Worm (Caenorhabditis elegans) whole organism, dauer: ENCODE data around the gene ZK666.11.

Experiments used
- unc-62 ChIP-seq: sonication (generic microtip); optimal IDR thresholded peaks from 2 replicates; lab custom pipeline; 2017; ENCODE audit warnings: missing biosample characterization, missing genetic modification reagents, missing genetic modification characterization

Gene ZK666.11

DNA sequence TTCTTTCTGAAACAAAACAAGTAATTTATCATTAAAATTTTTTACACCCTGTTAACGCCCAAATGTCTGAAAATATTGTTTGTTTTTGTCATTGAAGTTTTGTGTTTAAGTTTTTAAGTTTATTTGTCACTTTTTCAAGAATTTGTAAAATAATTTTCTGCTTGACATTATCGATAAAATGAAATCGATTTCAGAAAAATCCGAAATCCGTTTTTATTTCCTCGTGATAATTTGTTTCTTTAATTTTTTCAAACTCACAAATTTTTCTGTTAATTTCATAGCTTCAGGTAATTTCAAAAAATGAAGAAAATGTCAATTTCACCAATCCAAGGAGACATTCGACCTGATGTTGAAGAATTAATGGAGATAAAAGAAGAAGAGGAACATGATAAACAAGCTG lies 13.6 kb downstream of the ZK666.11 start, which contains the start of gene ZK666.12:
Gene ZK666.12 (plus strand): TSS at position 301 of the 400 bp plus-strand sequence.
- no peak for TF ChIP-seq unc-62

DNA sequence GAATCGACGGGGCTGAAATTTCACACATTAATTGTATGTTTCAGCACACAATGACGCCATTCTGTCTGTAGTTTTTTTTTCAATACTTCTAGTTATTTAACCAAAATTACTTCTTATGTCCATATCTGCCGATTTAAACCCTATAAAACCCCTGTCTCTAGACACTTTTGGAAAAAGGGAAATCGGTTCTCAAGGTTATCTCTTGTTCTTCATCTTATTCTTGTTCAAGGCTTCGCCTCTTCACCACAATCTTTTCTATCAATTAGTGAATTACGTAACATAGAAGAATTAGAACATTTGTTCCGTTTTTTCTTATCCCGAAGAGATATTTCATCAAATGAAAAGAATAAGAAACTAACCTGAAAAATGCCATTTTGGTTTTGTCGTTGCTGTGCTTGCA lies 18.4 kb downstream of the ZK666.11 start:
- TF ChIP-seq unc-62 = no peak

DNA sequence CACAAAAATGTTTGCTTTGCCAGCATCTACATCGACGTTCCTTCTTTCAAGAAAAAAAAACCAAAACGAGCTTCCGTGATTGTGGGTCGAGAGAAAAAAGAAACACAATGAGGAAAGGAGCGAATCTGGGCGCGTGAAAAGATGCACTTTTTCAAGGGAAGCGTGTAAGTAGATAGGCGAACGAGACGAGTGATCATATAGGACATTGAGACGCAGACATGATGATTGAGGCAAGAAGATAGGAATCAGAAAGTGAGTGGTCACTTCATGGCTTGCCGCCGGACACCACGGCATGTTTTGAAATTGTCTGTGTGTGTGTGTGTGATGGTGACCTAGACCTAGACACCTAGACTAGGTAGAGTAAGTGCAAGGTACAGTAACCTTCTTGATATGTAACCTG lies 19.3 kb downstream of the ZK666.11 start:
- no peak for TF ChIP-seq unc-62

DNA sequence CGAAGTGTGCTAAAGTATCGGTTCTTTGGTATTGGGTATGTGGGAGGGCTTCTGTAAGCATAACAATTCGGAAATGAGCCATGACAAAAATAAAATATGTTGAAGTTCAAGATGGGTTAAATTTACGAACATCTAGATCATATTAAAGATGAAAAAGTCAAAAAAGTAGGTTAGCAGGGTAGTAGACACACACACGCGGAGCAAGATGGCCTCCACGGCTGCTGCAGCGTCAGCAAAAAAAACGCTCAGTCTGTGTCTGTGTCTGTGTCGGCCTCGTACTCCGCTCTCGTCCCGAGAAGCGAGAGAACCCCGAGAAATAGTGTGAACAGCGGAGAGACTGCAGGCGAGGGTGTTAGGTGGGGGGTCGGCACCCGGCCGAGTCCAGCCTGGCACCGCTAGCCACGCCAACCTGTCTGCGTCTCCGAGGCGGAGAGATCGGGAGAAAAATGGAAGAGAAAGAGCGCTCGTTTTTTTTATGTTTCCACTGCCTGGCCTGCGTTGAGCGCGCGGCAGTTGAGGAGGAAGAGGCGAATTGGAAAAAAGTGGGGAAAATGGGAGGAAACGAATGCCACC lies 20.3 kb downstream of the ZK666.11 start, which contains the start of gene myrf-1:
Gene myrf-1 (minus strand): TSS at position 51 of the 573 bp plus-strand sequence.
- TF ChIP-seq unc-62 = no peak

DNA sequence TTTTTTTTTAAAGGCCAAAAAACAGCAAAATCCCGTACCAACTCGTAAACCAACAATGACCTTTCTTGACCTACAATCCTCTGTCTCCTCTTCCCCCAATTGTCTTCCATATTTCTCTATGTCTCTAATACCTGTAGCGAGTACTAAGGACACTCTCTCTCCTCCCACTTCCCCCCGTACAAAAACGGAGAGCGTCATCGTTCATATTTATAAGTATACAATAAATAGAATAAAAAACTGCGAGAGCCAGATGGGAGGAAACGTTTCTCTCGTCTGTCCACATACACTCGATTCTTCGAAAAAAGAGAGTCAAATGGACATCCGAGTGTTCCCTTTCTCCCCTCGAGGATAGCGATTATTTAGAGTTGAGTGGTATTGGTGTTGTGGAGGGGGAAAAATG lies 22.4 kb downstream of the ZK666.11 start:
- no peak for TF ChIP-seq unc-62

DNA sequence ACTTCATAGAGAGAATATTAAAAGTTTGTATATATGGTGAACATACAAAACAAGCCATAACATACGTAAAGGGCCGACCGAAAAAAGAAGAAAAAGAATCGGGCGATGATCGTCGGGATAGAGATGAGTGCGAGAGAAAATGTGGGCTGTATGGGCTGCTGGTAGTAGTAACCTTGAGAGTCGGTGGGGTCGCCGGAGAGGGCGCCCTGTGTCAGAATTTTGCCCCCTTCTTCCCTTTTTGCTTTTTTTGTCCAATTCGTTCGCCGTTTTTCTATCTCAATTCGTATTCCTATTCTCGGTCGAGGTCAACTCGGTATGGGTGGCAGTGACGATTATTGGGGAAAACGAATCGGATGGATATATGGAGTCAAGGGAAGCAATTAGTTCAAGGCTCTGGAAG lies 23.6 kb downstream of the ZK666.11 start:
- TF ChIP-seq unc-62 = no peak

DNA sequence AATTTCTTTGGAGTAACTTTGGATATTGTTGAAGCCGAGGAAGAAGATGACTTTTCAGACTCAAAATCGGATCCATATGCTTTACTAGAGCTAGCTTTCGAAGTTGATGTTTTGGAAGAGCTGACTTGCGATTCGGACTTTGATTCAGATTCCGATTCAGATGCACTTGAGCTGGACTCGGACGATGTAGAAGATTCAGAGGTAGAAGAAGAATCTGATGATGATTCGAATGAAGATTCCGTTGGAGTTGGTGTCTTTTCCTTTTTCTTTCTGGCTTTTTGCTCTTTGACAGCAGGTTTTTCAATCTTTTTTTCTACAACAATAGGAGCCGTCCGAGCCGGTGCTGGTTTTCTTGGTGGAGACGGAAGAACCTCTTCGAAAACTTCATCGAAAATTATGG lies 25.6 kb downstream of the ZK666.11 start:
- no peak for TF ChIP-seq unc-62

DNA sequence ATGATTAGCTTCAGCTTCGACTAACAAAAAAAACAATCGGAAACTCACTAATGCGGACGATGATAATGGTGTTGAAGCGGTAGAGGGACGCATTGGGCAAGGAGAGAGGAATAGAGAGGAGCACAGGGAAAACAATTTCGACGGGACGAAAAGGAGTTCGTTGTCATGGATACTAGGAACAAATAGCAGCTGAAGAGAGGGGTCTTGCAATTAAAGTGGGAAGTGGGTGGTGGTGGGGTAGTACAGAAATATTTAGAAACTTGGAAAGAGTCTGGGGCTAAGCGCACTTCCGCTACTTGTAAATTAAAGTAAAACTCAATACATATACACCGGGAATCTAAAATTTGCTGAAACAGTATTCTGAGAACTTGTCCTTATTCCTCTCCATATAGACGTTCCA lies 27.4 kb downstream of the ZK666.11 start, which contains the start of gene F59B10.2:
Gene F59B10.2 (minus strand): TSS at position 101 of the 400 bp plus-strand sequence.
- no peak for TF ChIP-seq unc-62

DNA sequence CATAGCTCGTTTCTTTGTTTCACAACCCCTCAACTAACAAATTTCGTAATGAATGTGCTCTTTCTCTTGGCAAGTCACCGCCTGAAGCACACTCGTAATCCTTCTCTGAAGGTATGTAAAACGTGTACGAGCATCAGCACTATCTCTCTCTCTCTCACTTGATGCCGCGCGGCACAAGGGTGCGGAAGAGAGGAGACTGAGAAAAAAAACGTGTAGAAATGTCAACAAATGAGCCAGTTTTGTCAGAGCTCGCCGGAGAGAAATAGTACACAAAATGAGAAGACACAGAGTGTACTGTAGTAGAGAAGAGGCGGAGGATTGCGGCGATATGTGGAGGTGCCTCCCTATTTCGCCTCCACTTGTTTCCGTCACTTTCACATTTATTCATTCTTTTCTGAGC lies 27.9 kb downstream of the ZK666.11 start, which contains the start of gene F59B10.3:
Gene F59B10.3 (plus strand): TSS at position 301 of the 400 bp plus-strand sequence.
- TF ChIP-seq unc-62 = no peak

DNA sequence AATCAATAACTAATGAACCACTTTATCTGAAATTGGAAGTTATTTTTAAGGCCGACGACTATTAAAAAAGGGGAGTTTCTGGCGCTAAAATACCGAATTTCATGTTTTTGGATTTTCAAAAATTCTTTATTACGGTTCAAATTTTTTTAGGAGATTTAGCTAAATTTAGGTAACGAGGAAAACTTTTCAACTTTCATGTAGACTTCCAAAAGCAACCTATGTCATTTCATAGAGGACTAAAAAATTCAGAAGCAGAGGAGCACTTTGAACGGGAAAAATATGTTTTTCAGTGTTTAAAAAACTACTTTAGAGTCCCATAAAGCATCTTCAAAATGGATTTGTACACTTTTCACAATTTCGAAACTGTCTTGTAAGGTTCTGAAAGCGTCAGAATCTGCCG lies 31.1 kb downstream of the ZK666.11 start:
- no peak for TF ChIP-seq unc-62

DNA sequence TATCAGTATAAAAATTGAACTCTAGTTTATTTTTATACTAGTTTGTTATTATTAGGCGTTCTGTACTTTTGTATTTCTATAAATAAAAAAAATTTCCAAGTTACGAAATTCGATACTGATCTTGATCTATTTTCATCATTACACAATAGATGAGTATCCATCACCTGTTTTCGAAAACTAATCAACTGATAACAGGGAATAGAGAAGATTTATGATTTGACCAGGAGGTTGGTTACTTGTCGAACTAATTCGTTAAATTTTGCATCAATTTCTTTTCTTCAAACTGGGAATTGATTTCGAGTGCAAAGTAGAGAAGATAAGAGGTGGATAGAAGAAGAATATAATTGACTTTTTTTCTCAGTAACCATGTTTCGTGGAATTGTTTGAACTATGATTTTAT lies 33.1 kb downstream of the ZK666.11 start:
- no peak for TF ChIP-seq unc-62

DNA sequence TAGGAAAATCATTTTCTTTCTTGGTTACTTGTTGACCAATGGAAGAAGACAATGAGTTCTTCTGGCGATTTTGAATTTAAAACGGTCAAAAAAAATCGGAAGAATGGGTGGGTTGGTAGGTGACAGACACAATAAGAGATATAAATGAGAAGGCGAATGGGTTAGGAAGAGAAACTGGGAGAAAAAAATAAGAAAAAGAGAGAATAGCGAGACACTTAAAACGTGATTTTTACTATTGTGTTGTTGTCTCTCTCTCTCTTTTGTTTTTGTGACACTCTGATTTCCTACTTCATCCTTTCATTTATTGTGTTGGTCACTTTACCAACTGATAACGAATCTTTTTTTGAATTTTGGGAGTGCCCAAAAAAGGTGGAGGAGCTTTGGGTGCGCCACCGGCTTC lies 34.1 kb downstream of the ZK666.11 start:
- no peak for TF ChIP-seq unc-62

DNA sequence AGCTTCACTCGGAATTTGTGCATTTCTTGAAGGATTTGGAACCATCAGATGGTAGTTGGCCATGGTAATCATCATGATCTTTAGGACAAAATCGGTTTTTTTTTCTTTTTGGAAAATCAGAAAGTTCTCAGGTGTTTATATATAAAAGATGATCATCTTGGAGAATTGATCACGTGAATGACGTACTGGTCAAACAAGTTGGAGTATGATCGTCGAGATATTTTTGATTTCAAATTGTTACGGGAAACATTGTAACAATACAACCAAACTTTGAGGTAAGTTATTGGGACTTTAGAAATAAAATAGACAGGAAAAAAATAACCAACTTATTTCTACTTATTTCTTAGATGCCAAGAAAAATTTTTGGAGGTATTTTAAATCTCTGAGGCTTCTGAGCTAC lies 36.7 kb downstream of the ZK666.11 start, which contains the start of gene F59B10.4:
Gene F59B10.4 (minus strand): TSS at position 101 of the 400 bp plus-strand sequence.
- TF ChIP-seq unc-62 = no peak

DNA sequence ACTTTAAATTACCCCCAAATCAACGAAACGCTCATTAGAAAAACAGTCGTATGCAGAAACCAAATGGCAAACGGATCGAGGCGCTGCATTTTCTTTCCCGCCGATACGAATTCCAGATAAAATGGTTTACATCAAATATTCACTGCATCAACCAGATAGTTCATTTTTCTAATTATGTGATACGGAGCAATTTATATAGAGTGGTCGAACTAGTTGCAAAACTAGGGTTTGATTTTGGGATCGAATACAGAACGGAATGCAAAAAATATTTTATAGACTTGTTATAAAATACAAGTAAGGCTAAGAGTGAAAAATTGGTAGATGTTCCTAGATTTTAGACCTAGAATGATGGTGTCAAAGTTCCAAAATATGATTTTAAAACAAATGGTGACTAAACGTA lies 37.5 kb downstream of the ZK666.11 start:
- TF ChIP-seq unc-62 = no peak

DNA sequence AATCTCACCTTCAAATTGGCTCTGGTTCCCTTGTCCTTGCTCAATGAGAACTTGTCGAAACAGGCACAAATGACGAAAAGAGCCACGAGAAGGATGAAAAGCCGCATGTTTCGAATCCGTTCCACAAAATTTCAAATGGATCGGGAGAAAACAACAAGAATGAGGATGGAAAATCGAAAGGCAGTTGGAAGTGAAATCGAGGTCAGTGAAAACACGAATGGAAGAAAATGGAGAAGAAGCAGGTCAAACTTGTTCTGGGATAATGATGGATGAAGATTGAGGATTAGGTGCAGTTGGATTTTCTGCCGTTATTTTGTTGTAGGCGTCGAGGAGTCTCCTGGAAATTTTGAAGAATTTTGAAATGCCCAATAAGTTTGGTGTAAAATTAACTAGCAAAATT lies 40.7 kb downstream of the ZK666.11 start:
- no peak for TF ChIP-seq unc-62

DNA sequence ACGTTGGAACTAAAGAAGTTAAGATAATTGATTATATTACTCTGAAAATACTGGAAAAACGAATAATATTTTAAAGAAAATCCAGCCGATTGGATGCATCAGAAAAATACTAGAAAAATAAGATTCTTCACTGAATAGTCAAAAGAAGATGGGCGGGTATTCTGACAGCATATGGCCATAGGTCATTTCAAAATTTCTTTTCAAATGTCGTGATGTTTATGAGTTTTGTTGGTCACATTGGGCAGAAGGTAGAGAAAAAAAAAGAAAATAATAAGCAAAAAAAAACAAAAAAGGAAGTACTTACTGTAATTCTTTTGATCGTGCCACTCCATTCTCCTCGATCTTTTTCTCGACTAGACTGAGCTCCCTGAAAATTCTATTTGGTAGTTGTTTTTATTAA lies 41.3 kb downstream of the ZK666.11 start, which contains the start of gene F59B10.5:
Gene F59B10.5 (minus strand): TSS at position 101 of the 400 bp plus-strand sequence.
- TF ChIP-seq unc-62 = no peak

DNA sequence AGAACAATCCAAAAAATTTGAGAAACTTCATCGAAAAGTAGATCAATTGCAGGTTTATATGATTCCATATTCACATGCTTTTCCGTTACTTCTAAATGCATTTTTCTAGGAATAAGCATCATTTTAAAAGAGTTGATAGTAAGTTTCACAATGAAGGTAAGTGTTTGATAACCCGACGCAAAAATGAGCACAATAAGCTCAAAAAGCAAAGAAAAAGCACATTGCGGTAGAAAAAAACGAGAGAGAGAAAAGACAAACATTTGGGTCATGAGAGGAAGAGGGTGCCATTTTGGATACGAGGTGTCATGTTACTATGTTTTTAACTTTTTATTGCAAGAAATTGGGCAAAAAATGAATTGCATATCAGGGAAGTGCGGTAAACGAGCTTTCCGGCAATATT lies 42.1 kb downstream of the ZK666.11 start, which contains the start of gene F59B10.6:
Gene F59B10.6 (minus strand): TSS at position 101 of the 400 bp plus-strand sequence.
- no peak for TF ChIP-seq unc-62

DNA sequence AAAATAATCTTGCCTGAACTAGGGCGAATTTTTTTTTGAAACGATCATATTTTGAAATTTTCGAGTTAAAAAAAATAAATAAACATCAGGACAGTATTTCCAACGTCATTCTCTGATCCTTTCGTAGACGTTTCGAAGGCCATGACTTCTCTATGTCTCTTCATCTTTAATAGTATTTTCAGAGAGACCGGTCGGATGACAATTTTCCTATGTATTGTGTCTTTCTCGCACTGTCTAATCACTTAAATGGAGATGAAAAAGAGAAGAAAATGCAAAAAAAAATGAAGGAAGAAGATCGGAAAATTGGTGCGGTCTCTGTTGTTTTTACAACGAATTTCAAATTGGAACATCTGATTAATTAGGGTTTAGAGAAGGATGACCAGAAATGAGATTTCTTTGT lies 42.8 kb downstream of the ZK666.11 start:
- no peak for TF ChIP-seq unc-62
